Fruit fly (Drosophila melanogaster): ENCODE data around the gene RhoGAP102A.
A peak's percentile ranks its signal among the peaks of the same experiment; 100 is the strongest.

RhoGAP102A gene

dm6 chr4:254697-255096, at the start of gene RhoGAP102A:
TSS of gene RhoGAP102A (plus strand) at chr4:254997.
- TF ChIP-seq CTCF (optimal IDR thresholded peaks at IDR 0.05) (no peak), CG8478 (optimal IDR thresholded peaks at IDR 0.05) (no peak)

- TF ChIP-seq CG8478 (optimal IDR thresholded peaks at IDR 0.05) = no peak
- TF ChIP-seq CTCF (optimal IDR thresholded peaks at IDR 0.05) = peak; percentile 28 to 33
Measured at dm6 chr4:205671-206252, 49.0 kb upstream of the RhoGAP102A start, which contains the start of gene CG31998. TSS of gene CG31998 (minus strand) at chr4:205945.

dm6 chr4:210011-210649, 44.7 kb upstream of the RhoGAP102A start, which contains the start of gene Crk:
TSS of gene Crk (plus strand) at chr4:210224.
- TF ChIP-seq CG8478 (optimal IDR thresholded peaks at IDR 0.05) (no peak), CTCF (optimal IDR thresholded peaks at IDR 0.05) (no peak)

- TF ChIP-seq CG8478 (optimal IDR thresholded peaks at IDR 0.05) = no peak
- no peak for TF ChIP-seq CTCF (optimal IDR thresholded peaks at IDR 0.05)
Measured at dm6 chr4:225824-226223, 29.0 kb upstream of the RhoGAP102A start.

DNA sequence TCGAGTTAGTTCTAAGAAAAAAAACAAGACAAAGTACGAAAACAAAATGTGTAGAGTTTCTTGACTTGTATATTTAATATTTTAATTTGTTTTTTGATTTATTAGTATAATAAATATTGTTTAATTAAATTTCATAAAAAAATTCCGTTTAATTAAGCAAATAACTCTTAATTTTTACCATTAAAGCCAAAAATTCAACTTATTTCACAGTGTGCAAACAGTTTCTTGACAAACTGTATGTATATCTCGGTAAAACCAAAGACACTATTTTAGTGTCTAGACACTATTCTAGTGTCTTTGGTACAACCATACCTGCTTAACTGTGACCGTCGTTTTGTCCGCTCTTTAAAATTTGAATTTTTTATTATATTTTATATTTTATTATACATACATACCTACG, 28.0 kb upstream of the RhoGAP102A start:
- TF ChIP-seq CG8478 (optimal IDR thresholded peaks at IDR 0.05) (no peak), CTCF (optimal IDR thresholded peaks at IDR 0.05) (no peak)

- TF ChIP-seq CG8478 (optimal IDR thresholded peaks at IDR 0.05) (no peak), CTCF (optimal IDR thresholded peaks at IDR 0.05) (no peak)
Measured at dm6 chr4:227648-228047, 27.1 kb upstream of the RhoGAP102A start, which contains the start of the genes CG31999 and yellow-h. TSS of gene CG31999 (minus strand) at chr4:227748. TSS of gene yellow-h (plus strand) at chr4:227922.

dm6 chr4:230430-230829, 24.4 kb upstream of the RhoGAP102A start, which contains the start of gene CG1674:
TSS of gene CG1674 (plus strand) at chr4:230730.
- TF ChIP-seq CG8478 (optimal IDR thresholded peaks at IDR 0.05) = no peak
- no peak for TF ChIP-seq CTCF (optimal IDR thresholded peaks at IDR 0.05)

dm6 chr4:231185-231584, 23.6 kb upstream of the RhoGAP102A start:
- TF ChIP-seq CG8478 (optimal IDR thresholded peaks at IDR 0.05) = no peak
- no peak for TF ChIP-seq CTCF (optimal IDR thresholded peaks at IDR 0.05)

- TF ChIP-seq CTCF (optimal IDR thresholded peaks at IDR 0.05) (no peak), CG8478 (optimal IDR thresholded peaks at IDR 0.05) (no peak)
Measured at dm6 chr4:238400-238799, 16.4 kb upstream of the RhoGAP102A start.

DNA sequence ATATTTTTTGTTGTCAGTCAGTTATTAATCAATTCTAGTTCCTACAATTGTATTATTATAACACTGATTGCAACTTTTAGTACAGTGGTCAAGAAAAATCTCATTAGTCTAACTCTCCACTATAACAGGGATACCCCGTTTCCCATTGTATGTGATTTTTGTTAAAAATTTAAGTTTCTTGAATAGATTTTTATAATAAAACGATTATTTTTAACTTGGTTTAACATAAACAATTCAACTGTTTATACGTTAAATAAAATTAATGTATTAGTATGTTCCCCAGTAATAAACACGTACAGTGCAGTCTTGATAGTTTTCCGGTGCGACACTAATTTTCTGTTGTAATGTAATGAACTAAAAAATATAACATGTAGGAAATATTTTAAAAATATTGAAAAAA, 13.9 kb upstream of the RhoGAP102A start:
- TF ChIP-seq CG8478 (optimal IDR thresholded peaks at IDR 0.05) (no peak), CTCF (optimal IDR thresholded peaks at IDR 0.05) (no peak)

DNA sequence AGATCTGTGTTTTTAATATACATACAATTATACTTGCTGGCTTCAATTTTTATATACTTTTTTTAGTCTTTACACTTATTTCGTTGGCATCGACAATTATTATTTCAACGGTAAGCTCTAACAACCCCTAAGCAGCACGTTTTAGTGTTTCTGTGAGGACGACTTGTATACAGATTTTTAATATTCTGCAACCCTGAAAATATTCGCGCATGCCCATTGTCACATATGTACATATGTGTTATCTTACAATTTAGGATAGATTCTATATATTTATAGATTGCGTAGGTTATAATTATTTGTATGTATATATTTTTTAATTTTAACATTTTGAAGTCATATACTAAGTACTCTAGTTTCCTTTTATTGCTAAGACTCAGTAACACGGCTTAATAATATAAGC, 1.6 kb upstream of the RhoGAP102A start, which contains the start of gene dpr7:
TSS of gene dpr7 (minus strand) at position 154 of the 400 bp plus-strand sequence.
- no peak for TF ChIP-seq CG8478 (optimal IDR thresholded peaks at IDR 0.05)

- TF ChIP-seq CG8478 (optimal IDR thresholded peaks at IDR 0.05) (no peak), CTCF (optimal IDR thresholded peaks at IDR 0.05) (no peak)
Measured at dm6 chr4:261484-262070, 6.8 kb downstream of the RhoGAP102A start.

DNA sequence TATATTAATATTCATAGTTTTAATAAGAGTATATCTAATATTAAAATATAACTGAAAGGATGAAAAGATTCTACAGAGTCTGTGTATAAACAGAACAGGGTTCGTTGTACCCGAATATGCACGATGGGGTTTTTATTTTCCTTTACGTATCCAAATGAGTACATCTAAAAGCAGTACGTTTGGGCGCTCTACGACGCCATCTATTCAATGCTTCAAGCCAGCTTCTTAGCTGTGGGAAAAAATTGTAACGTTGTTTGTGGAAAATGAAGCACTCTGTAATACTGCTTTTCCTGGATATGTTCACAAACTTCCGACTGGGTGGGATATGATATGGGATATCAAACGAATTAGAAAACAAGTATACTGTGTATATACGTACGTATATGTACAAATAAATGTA, 19.9 kb downstream of the RhoGAP102A start:
- TF ChIP-seq CTCF (optimal IDR thresholded peaks at IDR 0.05) = peak in 1 of 2 experiments; percentile 1
- no peak for TF ChIP-seq CG8478 (optimal IDR thresholded peaks at IDR 0.05)

DNA sequence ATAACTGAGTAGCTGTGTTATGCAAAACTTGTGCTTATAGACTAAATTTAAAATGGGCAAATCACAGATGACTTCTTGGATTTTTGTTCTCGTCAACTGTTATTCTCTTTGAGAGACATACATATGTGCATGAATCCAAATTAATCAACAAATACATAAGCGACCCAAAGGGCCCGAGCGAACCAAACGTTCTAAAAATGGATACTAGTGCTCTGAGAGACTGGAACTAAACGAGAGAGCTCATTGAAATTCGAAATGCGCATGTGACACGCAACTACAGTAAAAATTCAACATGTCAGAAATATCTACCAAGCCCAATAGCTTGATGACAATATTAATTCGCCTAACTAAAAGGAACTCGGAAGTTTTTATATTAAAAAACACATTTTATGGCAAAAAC, 21.5 kb downstream of the RhoGAP102A start, which contains the start of gene NfI:
TSS of gene NfI (minus strand) at position 45 of the 400 bp plus-strand sequence.
- TF ChIP-seq CTCF (optimal IDR thresholded peaks at IDR 0.05) (no peak), CG8478 (optimal IDR thresholded peaks at IDR 0.05) (no peak)

- TF ChIP-seq CG8478 (optimal IDR thresholded peaks at IDR 0.05) = no peak
- no peak for TF ChIP-seq CTCF (optimal IDR thresholded peaks at IDR 0.05)
Measured at dm6 chr4:292403-292802, 37.6 kb downstream of the RhoGAP102A start.

DNA sequence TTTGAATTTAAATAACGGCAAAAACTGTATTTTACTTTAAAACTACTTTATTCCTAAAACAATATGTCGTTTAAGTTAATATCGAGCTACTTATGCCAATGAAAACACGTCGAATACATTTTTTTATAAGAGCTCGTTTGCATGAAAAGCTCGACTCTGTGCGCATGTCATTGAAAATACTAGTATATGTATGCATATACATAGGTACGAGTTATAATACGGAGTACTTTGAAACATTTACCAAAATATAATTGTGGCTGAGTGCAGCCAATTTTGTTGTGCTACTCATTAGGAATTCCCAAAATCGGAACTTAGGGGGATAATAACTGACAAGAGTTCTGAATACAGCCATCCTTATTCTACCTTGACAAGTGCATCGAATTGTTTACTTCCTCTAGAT, 50.9 kb downstream of the RhoGAP102A start:
- TF ChIP-seq CTCF (optimal IDR thresholded peaks at IDR 0.05) = no peak
- no peak for TF ChIP-seq CG8478 (optimal IDR thresholded peaks at IDR 0.05)
